Fruit fly (Drosophila melanogaster) whole organism: Measurements from ENCODE around the gene qless.

Experiments
- CG8478 ChIP-seq: fragments of >200 bp; optimal IDR thresholded peaks from 2 replicates; lab custom pipeline; 2018; ENCODE audit warnings: inconsistent platforms
- Dll ChIP-seq: fragments of >200 bp; optimal IDR thresholded peaks from 2 replicates; lab custom pipeline; 2017
- EcR ChIP-seq, 2 experiments: fragments of >200 bp; optimal IDR thresholded peaks; 2 replicates each; lab custom pipeline; 2017; ENCODE audit warnings: missing biosample characterization in 2 of 2, missing genetic modification characterization in 2 of 2, missing genetic modification reagents in 2 of 2
- pan ChIP-seq: fragments of >200 bp; optimal IDR thresholded peaks from 2 replicates; lab custom pipeline; 2017
- psq ChIP-seq: fragments of >200 bp; optimal IDR thresholded peaks from 2 replicates; lab custom pipeline; 2017
- usp ChIP-seq: fragments of >200 bp; optimal IDR thresholded peaks from 2 replicates; lab custom pipeline; 2017; ENCODE audit warnings: missing biosample characterization, missing genetic modification characterization, mixed read lengths

qless gene

DNA sequence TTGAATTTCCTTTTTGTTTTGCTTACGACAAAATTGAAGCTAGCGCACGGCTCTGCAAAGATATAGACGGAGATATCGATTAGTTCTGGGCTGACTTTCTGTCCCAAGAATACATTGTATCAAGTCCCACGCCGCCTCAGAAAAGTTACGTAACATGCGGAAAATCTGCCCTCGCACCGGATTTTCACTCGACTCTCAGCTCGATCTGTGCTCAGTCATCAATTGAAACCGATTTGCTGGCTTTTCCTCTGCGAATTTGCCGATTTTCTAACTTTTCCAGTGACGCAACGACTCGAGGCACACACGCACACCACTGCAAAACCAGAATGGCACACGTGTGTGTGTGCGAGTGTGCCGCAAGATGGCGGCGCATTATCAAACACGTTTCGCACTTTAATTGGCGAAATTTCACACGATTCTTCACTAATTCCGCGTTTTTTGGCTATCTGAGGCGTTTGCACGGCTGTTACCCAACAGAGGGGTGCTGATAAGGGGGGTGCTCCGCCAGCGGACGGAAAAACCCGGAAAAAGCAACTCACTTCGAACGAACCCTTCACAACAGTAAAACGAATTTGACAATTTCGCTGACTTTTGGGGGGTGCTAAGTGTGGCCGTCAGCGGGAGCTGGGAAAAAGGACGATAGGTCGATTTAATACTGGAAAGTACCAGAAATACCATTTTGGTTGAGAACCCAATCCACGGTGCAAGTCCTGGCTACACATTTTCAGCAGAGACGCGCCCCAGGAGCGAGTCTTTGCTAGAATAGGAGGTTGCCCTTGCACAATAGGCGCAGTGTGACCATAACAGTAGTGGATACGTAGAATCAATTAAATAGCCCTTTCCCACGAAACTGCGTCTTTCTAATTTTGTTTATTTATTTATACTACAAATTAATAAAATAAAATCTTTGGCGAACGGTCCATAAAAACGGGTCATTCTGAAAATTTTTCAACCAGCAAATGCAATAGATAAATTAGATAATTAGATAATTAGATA lies 33.1 kb downstream of the qless start, which contains the start of gene ATPsynC:
Gene ATPsynC (minus strand): TSS at position 634 of the 996 bp plus-strand sequence.
- TF ChIP-seq pan (lab: Kevin White, UChicago) (no peak), psq (lab: Kevin White, UChicago) (no peak), EcR (GFP tag; optimal IDR thresholded peaks at IDR 0.05; lab: Kevin White, UChicago) (no peak)

dm6 chr3R:31218214-31218876 lies 34.1 kb downstream of the qless start:
- no peak for TF ChIP-seq pan (lab: Kevin White, UChicago)
- no peak for TF ChIP-seq Dll (lab: Kevin White, UChicago)
- TF ChIP-seq EcR (GFP tag; optimal IDR thresholded peaks at IDR 0.05; lab: Kevin White, UChicago): peak in 1 of 2 experiments; percentile 86

DNA sequence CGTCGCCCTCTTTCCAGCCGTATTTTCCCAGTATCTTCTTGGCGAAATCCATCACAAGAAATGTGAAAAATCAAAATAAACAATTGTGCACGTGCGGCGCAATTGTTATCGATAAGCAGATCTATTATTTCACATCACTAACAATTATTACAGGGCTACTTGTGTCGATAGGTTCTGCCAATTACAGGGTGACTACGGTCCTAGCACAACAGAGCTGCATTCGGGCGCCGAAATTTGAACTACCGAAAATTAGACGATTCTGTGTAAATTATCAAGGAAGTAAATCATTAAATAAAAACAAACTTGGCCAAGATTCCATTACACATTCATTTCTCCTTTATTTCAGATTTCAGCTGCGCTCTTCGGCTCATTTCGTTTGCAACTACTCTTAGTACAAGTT lies 36.6 kb downstream of the qless start, which contains the start of gene CG15561:
Gene CG15561 (minus strand): TSS at position 113 of the 400 bp plus-strand sequence.
- no peak for TF ChIP-seq CG8478 (lab: Kevin White, UChicago)
- TF ChIP-seq pan (lab: Kevin White, UChicago): no peak
- TF ChIP-seq usp (GFP tag; lab: Kevin White, UChicago): no peak
- TF ChIP-seq Dll (lab: Kevin White, UChicago): no peak
- TF ChIP-seq EcR (GFP tag; optimal IDR thresholded peaks at IDR 0.05; lab: Kevin White, UChicago): no peak
- TF ChIP-seq psq (lab: Kevin White, UChicago): no peak

- TF ChIP-seq EcR (GFP tag; optimal IDR thresholded peaks at IDR 0.05; lab: Kevin White, UChicago): no peak
- TF ChIP-seq psq (lab: Kevin White, UChicago): no peak
- TF ChIP-seq usp (GFP tag; lab: Kevin White, UChicago): no peak
- no peak for TF ChIP-seq CG8478 (lab: Kevin White, UChicago)
- TF ChIP-seq Dll (lab: Kevin White, UChicago): no peak
- no peak for TF ChIP-seq pan (lab: Kevin White, UChicago)
These were observed 39.2 kb downstream of the qless start, which contains the start of the genes Zwilch and CG1542 for dm6 chr3R:31213227-31213626. Gene Zwilch (minus strand): TSS chr3R:31213376. Gene CG1542 (plus strand): TSS chr3R:31213458.

DNA sequence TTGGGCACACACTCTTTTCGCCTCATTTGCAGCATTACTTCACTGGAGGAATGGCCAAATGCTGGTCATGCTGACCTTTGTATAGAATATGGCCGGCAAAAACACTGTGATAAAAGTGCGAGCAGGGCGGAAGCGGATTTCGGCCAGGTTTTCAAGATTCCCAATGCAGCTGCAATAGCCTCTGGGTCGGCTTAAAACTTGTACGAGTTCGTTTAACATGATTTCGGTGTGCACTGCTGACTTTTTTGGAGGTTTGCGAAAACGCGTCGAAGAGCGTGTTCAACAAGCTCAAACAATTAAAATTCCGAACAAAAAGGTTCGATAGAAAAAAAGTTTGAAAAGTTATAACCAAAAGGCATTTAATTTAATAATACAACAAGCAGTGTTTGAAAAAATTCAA lies 41.8 kb downstream of the qless start, which contains the start of gene chp:
Gene chp (minus strand): TSS at position 101 of the 400 bp plus-strand sequence.
- TF ChIP-seq usp (GFP tag; lab: Kevin White, UChicago) (no peak), Dll (lab: Kevin White, UChicago) (no peak), pan (lab: Kevin White, UChicago) (no peak), psq (lab: Kevin White, UChicago) (no peak), EcR (GFP tag; optimal IDR thresholded peaks at IDR 0.05; lab: Kevin White, UChicago) (no peak), CG8478 (lab: Kevin White, UChicago) (no peak)

dm6 chr3R:31197142-31197994 lies 55.0 kb downstream of the qless start:
- TF ChIP-seq pan (lab: Kevin White, UChicago): peak; percentile 61
- no peak for TF ChIP-seq psq (lab: Kevin White, UChicago)
- no peak for TF ChIP-seq Dll (lab: Kevin White, UChicago)
- TF ChIP-seq usp (GFP tag; lab: Kevin White, UChicago): no peak
- TF ChIP-seq CG8478 (lab: Kevin White, UChicago): no peak

dm6 chr3R:31196731-31197130 lies 55.7 kb downstream of the qless start, which contains the start of gene CG1544:
Gene CG1544 (plus strand): TSS chr3R:31196916.
- TF ChIP-seq CG8478 (lab: Kevin White, UChicago): no peak
- TF ChIP-seq Dll (lab: Kevin White, UChicago): no peak
- no peak for TF ChIP-seq EcR (GFP tag; optimal IDR thresholded peaks at IDR 0.05; lab: Kevin White, UChicago)
- TF ChIP-seq psq (lab: Kevin White, UChicago): no peak
- TF ChIP-seq usp (GFP tag; lab: Kevin White, UChicago): no peak
- TF ChIP-seq pan (lab: Kevin White, UChicago): no peak

- TF ChIP-seq CG8478 (lab: Kevin White, UChicago): no peak
- no peak for TF ChIP-seq EcR (GFP tag; optimal IDR thresholded peaks at IDR 0.05; lab: Kevin White, UChicago)
- TF ChIP-seq Dll (lab: Kevin White, UChicago): no peak
- TF ChIP-seq psq (lab: Kevin White, UChicago): no peak
- TF ChIP-seq pan (lab: Kevin White, UChicago): no peak
- no peak for TF ChIP-seq usp (GFP tag; lab: Kevin White, UChicago)
These were observed 56.7 kb downstream of the qless start, which contains the start of gene mesh for dm6 chr3R:31195695-31196113. Gene mesh (minus strand): TSS chr3R:31195762.

DNA sequence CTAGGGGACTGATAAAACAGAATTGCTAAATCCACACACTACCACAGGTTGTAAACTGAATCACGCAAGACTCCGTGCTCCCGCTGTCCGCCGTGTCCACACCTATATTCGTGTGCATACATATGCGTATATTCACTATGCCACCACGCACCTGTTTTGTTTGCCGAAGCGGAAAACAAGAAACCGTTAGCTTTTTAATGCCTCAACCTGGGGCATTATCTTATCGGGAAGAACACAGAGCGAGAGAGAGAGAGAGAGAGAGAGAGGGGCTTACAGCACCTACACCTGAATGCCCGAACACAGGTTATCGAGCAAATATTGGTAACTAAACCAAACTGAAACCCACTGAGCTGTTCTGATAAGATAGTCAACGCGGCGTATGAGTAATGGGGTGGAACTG lies 57.8 kb downstream of the qless start:
- TF ChIP-seq Dll (lab: Kevin White, UChicago): no peak

DNA sequence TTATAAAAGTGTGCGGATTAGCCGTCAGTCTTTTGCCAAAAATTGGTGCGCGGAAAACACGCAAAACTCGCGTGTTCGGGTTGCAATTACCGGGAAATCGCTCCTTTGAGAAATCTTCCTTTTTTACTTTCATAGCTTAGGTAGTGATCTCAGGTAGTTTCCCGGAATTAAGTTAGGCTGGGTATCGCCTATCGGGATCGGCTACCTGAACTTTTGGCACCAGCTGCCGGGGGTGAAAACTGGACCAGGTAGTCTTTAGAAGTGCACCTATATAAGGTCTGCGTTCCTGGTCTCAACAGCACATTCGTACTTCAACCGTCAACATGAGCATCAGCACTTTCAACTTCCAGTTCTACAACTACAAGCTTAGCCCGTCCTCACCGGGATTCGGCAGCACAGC lies 59.3 kb downstream of the qless start, which contains the start of gene bnk:
Gene bnk (plus strand): TSS at position 301 of the 400 bp plus-strand sequence.
- TF ChIP-seq usp (GFP tag; lab: Kevin White, UChicago): no peak
- TF ChIP-seq Dll (lab: Kevin White, UChicago): no peak
- TF ChIP-seq CG8478 (lab: Kevin White, UChicago): no peak
- no peak for TF ChIP-seq EcR (GFP tag; optimal IDR thresholded peaks at IDR 0.05; lab: Kevin White, UChicago)
- TF ChIP-seq psq (lab: Kevin White, UChicago): no peak
- no peak for TF ChIP-seq pan (lab: Kevin White, UChicago)
